Fruit fly (Drosophila melanogaster) whole organism, embryonic: ENCODE measurements around the gene Cyp12a4.

Source experiments
- Asciz ChIP-seq: fragments of 200-800 bp; sonication (Bioruptor generic); optimal IDR thresholded peaks from 2 replicates; lab custom pipeline; 2017; ENCODE audit warnings: missing biosample characterization, mild to moderate bottlenecking, missing genetic modification characterization, missing genetic modification reagents
- B-H1 ChIP-seq: fragments of 200-800 bp; sonication (Bioruptor generic); IDR thresholded peaks from 3 replicates; pipeline ENCODE4 v1.3.6; 2022; ENCODE audit warnings: missing biosample characterization, missing genetic modification characterization
- CG1024 ChIP-seq: fragments of 200-800 bp; sonication (Bioruptor generic); IDR thresholded peaks from 2 replicates; pipeline ENCODE4 v1.3.6; 2022; ENCODE audit warnings: missing biosample characterization, missing genetic modification characterization
- CG10462 ChIP-seq: fragments of 200-800 bp; sonication (Bioruptor generic); optimal IDR thresholded peaks from 2 replicates; lab custom pipeline; 2016; ENCODE audit warnings: missing biosample characterization, missing genetic modification characterization
- CG12299 ChIP-seq: fragments of 200-800 bp; sonication (Bioruptor generic); optimal IDR thresholded peaks from 2 replicates; lab custom pipeline; 2018; ENCODE audit warnings: missing biosample characterization, mild to moderate bottlenecking, missing genetic modification characterization
- CG15479 ChIP-seq: fragments of 200-800 bp; sonication (Bioruptor generic); optimal IDR thresholded peaks from 3 replicates; lab custom pipeline; 2019; ENCODE audit warnings: missing biosample characterization, mild to moderate bottlenecking, missing genetic modification characterization, moderate library complexity
- CG17328 ChIP-seq: fragments of 200-800 bp; sonication (Bioruptor generic); IDR thresholded peaks from 2 replicates; pipeline ENCODE4 v1.3.6; 2022; ENCODE audit warnings: missing biosample characterization, missing genetic modification characterization
- CG17361 ChIP-seq: fragments of 200-800 bp; sonication (Bioruptor generic); IDR thresholded peaks from 3 replicates; pipeline ENCODE4 v1.3.6; 2022; ENCODE audit warnings: missing biosample characterization, missing genetic modification characterization
- CG2199 ChIP-seq: fragments of 200-800 bp; sonication (Bioruptor generic); IDR thresholded peaks from 3 replicates; pipeline ENCODE4 v1.3.6; 2022; ENCODE audit warnings: missing biosample characterization, missing genetic modification characterization
- CG2875 ChIP-seq: fragments of 200-800 bp; sonication (Bioruptor generic); optimal IDR thresholded peaks from 2 replicates; lab custom pipeline; 2017; ENCODE audit warnings: missing biosample characterization, mild to moderate bottlenecking, missing genetic modification characterization, missing genetic modification reagents
- CG30020 ChIP-seq: fragments of 200-800 bp; optimal IDR thresholded peaks from 2 replicates; lab custom pipeline; 2019; ENCODE audit warnings: missing biosample characterization, mild to moderate bottlenecking, missing genetic modification characterization, moderate library complexity
- CG30403 ChIP-seq: fragments of 200-800 bp; sonication (Bioruptor generic); optimal IDR thresholded peaks from 3 replicates; lab custom pipeline; 2016; ENCODE audit warnings: missing biosample characterization, missing genetic modification characterization
- CG32767 ChIP-seq: fragments of 200-800 bp; sonication (Bioruptor generic); IDR thresholded peaks from 2 replicates; pipeline ENCODE4 v1.3.6; 2022; ENCODE audit warnings: missing biosample characterization, missing genetic modification characterization
- CG34376 ChIP-seq: fragments of 200-800 bp; sonication (Bioruptor generic); optimal IDR thresholded peaks from 2 replicates; lab custom pipeline; 2018; ENCODE audit warnings: missing biosample characterization, mild to moderate bottlenecking, missing genetic modification characterization
- CG34422 ChIP-seq: fragments of 200-800 bp; sonication (Bioruptor generic); IDR thresholded peaks from 3 replicates; pipeline ENCODE4 v1.3.6; 2022; ENCODE audit warnings: missing biosample characterization, missing genetic modification characterization
- CG4707 ChIP-seq: fragments of 200-800 bp; sonication (Bioruptor generic); optimal IDR thresholded peaks from 2 replicates; lab custom pipeline; 2018; ENCODE audit warnings: missing biosample characterization, mild to moderate bottlenecking, missing genetic modification characterization, moderate library complexity
- CG6813 ChIP-seq: fragments of 200-800 bp; sonication (Bioruptor generic); optimal IDR thresholded peaks from 2 replicates; lab custom pipeline; 2017; ENCODE audit warnings: missing biosample characterization, missing genetic modification characterization, mild to moderate bottlenecking, moderate library complexity, missing genetic modification reagents
- CG8478 ChIP-seq: fragments of >200 bp; optimal IDR thresholded peaks from 2 replicates; lab custom pipeline; 2018
- CG8924 ChIP-seq: fragments of 200-800 bp; optimal IDR thresholded peaks from 3 replicates; lab custom pipeline; 2019; ENCODE audit warnings: missing biosample characterization, mild to moderate bottlenecking, missing genetic modification characterization, moderate library complexity
- CHES-1-like ChIP-seq: fragments of 200-800 bp; sonication (Bioruptor generic); optimal IDR thresholded peaks from 2 replicates; lab custom pipeline; 2016; ENCODE audit warnings: missing biosample characterization, missing genetic modification characterization
- CoRest ChIP-seq: fragments of 200-800 bp; sonication (Bioruptor generic); optimal IDR thresholded peaks from 3 replicates; lab custom pipeline; 2018; ENCODE audit warnings: missing biosample characterization, mild to moderate bottlenecking, missing genetic modification characterization, moderate library complexity
- HLH4C ChIP-seq: fragments of 200-800 bp; sonication (Bioruptor generic); IDR thresholded peaks from 3 replicates; pipeline ENCODE4 v1.3.6; 2022; ENCODE audit warnings: missing biosample characterization, missing genetic modification characterization; ENCODE audit not compliant: partially characterized antibody
- MESR4 ChIP-seq: fragments of 200-800 bp; sonication (Bioruptor generic); optimal IDR thresholded peaks from 2 replicates; lab custom pipeline; 2018; ENCODE audit warnings: missing biosample characterization, mild to moderate bottlenecking, missing genetic modification characterization, moderate library complexity
- Meics ChIP-seq: fragments of 200-800 bp; sonication (Bioruptor generic); optimal IDR thresholded peaks from 2 replicates; lab custom pipeline; 2017; ENCODE audit warnings: missing biosample characterization, mild to moderate bottlenecking, missing genetic modification characterization
- Neu2 ChIP-seq: fragments of 200-800 bp; sonication (Bioruptor generic); optimal IDR thresholded peaks from 3 replicates; lab custom pipeline; 2016; ENCODE audit warnings: missing biosample characterization, missing genetic modification characterization, borderline replicate concordance
- Nf-YC ChIP-seq: fragments of 200-800 bp; optimal IDR thresholded peaks from 3 replicates; lab custom pipeline; 2019; ENCODE audit warnings: missing biosample characterization, mild to moderate bottlenecking, missing genetic modification characterization, moderate library complexity
- Oli ChIP-seq: fragments of 200-800 bp; sonication (Bioruptor generic); optimal IDR thresholded peaks from 2 replicates; lab custom pipeline; 2018; ENCODE audit warnings: missing biosample characterization, mild to moderate bottlenecking, missing genetic modification characterization, moderate library complexity
- Sin3A ChIP-seq: fragments of >200 bp; optimal IDR thresholded peaks from 2 replicates; lab custom pipeline; 2018
- Sry-β ChIP-seq: fragments of 200-800 bp; sonication (Bioruptor generic); optimal IDR thresholded peaks from 2 replicates; lab custom pipeline; 2018; ENCODE audit warnings: missing biosample characterization, mild to moderate bottlenecking, missing genetic modification characterization, moderate library complexity
- Ssrp ChIP-seq: fragments of 200-800 bp; sonication (Bioruptor generic); optimal IDR thresholded peaks from 2 replicates; lab custom pipeline; 2018; ENCODE audit warnings: missing biosample characterization, mild to moderate bottlenecking, missing genetic modification characterization, moderate library complexity
- ap ChIP-seq: fragments of 200-800 bp; sonication (Bioruptor generic); IDR thresholded peaks from 2 replicates; pipeline ENCODE4 v1.3.6; 2022; ENCODE audit warnings: missing biosample characterization, missing genetic modification characterization
- ase ChIP-seq: fragments of 200-800 bp; sonication (Bioruptor generic); IDR thresholded peaks from 3 replicates; pipeline ENCODE4 v1.3.6; 2022; ENCODE audit warnings: missing biosample characterization, missing genetic modification characterization
- bsh ChIP-seq, 2 experiments: fragments of 200-800 bp; sonication (Bioruptor generic); optimal IDR thresholded peaks; 2 replicates each; lab custom pipeline; 2017 to 2018; ENCODE audit warnings: mild to moderate bottlenecking in 2 of 2, missing biosample characterization in 2 of 2, missing genetic modification characterization in 2 of 2, moderate library complexity in 1 of 2
- cato ChIP-seq: fragments of 200-800 bp; sonication (Bioruptor generic); optimal IDR thresholded peaks from 2 replicates; lab custom pipeline; 2016; ENCODE audit warnings: missing biosample characterization, missing genetic modification characterization, borderline replicate concordance
- croc ChIP-seq: fragments of 200-800 bp; sonication (Bioruptor generic); conservative IDR thresholded peaks from 3 replicates; pipeline ENCODE4 v1.3.6; 2022; ENCODE audit warnings: missing biosample characterization, missing genetic modification characterization
- danr ChIP-seq: fragments of 200-800 bp; sonication (Bioruptor generic); IDR thresholded peaks from 2 replicates; pipeline ENCODE4 v1.3.6; 2022; ENCODE audit warnings: missing biosample characterization, missing genetic modification characterization
- dimm ChIP-seq: fragments of 200-800 bp; sonication (Bioruptor generic); IDR thresholded peaks from 2 replicates; pipeline ENCODE4 v1.3.6; 2022; ENCODE audit warnings: missing biosample characterization, missing genetic modification characterization
- fd64A ChIP-seq: fragments of 200-800 bp; sonication (Bioruptor generic); optimal IDR thresholded peaks from 3 replicates; lab custom pipeline; 2018; ENCODE audit warnings: missing biosample characterization, mild to moderate bottlenecking, missing genetic modification characterization
- ftz-f1 ChIP-seq: fragments of 200-800 bp; sonication (Bioruptor generic); optimal IDR thresholded peaks from 2 replicates; lab custom pipeline; 2016; ENCODE audit warnings: missing biosample characterization, missing genetic modification characterization
- onecut ChIP-seq: fragments of 200-800 bp; sonication (Bioruptor generic); IDR thresholded peaks from 2 replicates; pipeline ENCODE4 v1.3.6; 2022; ENCODE audit warnings: missing biosample characterization, missing genetic modification characterization
- pfk ChIP-seq: fragments of 200-800 bp; sonication (Bioruptor generic); optimal IDR thresholded peaks from 2 replicates; lab custom pipeline; 2018; ENCODE audit warnings: missing biosample characterization, mild to moderate bottlenecking, missing genetic modification characterization, moderate library complexity
- pho ChIP-seq: fragments of 200-800 bp; sonication (Bioruptor generic); optimal IDR thresholded peaks from 2 replicates; lab custom pipeline; 2016; ENCODE audit warnings: missing biosample characterization, missing genetic modification characterization
- ranshi ChIP-seq: fragments of 200-800 bp; sonication (Bioruptor generic); IDR thresholded peaks from 2 replicates; pipeline ENCODE4 v1.3.6; 2022; ENCODE audit warnings: missing biosample characterization, missing genetic modification characterization
- schlank ChIP-seq: fragments of 200-800 bp; sonication (Bioruptor generic); optimal IDR thresholded peaks from 2 replicates; lab custom pipeline; 2018; ENCODE audit warnings: missing biosample characterization, mild to moderate bottlenecking, missing genetic modification characterization
- sisA ChIP-seq: fragments of 200-800 bp; sonication (Bioruptor generic); IDR thresholded peaks from 2 replicates; pipeline ENCODE4 v1.3.6; 2022; ENCODE audit warnings: missing biosample characterization, missing genetic modification characterization
- slp2 ChIP-seq: fragments of 200-800 bp; sonication (Bioruptor generic); optimal IDR thresholded peaks from 2 replicates; lab custom pipeline; 2016; ENCODE audit warnings: missing biosample characterization, missing genetic modification characterization
- sug ChIP-seq: fragments of 200-800 bp; optimal IDR thresholded peaks from 2 replicates; lab custom pipeline; 2019; ENCODE audit warnings: missing biosample characterization, mild to moderate bottlenecking, missing genetic modification characterization, moderate library complexity
- vfl ChIP-seq: fragments of 200-800 bp; sonication (Bioruptor generic); optimal IDR thresholded peaks from 2 replicates; lab custom pipeline; 2016; ENCODE audit warnings: missing biosample characterization, missing genetic modification characterization
- zen2 ChIP-seq: fragments of 200-800 bp; sonication (Bioruptor generic); IDR thresholded peaks from 3 replicates; pipeline ENCODE4 v1.3.6; 2022; ENCODE audit warnings: missing biosample characterization, missing genetic modification characterization; ENCODE audit not compliant: partially characterized antibody

Cyp12a4 gene

dm6 chr3R:19096299-19097048 lies 38.5 kb upstream of the Cyp12a4 start, which contains the start of gene CG6040 (continued):
- no peak for TF ChIP-seq vfl (GFP tag; lab: Kevin White, UChicago)
- TF ChIP-seq CG15479: no peak
- TF ChIP-seq CG6813 (GFP tag; lab: Kevin White, UChicago): no peak
- TF ChIP-seq croc (GFP tag; lab: Robert Waterston, UW): no peak
- no peak for TF ChIP-seq Asciz (GFP tag; lab: Kevin White, UChicago)
- no peak for TF ChIP-seq ase (GFP tag; lab: Robert Waterston, UW)
- TF ChIP-seq ftz-f1 (GFP tag; lab: Kevin White, UChicago): peak; percentile 15
- 0 out of 2 replicates have a peak, but pooled peaks have one; percentile 6 for TF ChIP-seq onecut (GFP tag; lab: Robert Waterston, UW)
- peak; percentile 64 for TF ChIP-seq pho (GFP tag; lab: Kevin White, UChicago)
- peak; percentile 86 for TF ChIP-seq CG8478 (lab: Kevin White, UChicago)
- no peak for TF ChIP-seq CG8924 (tag; lab: Kevin White, UChicago)
- TF ChIP-seq Neu2: peak; percentile 91
- TF ChIP-seq CG30403 (GFP tag; lab: Kevin White, UChicago): peak; percentile 42
- peak; percentile 50; the same call in 2 of the 3 replicates for TF ChIP-seq HLH4C (GFP tag; lab: Robert Waterston, UW)
- no peak for TF ChIP-seq CG1024 (GFP tag; lab: Robert Waterston, UW)
- no peak for TF ChIP-seq pfk (GFP tag; lab: Kevin White, UChicago)
- peak; percentile 52 for TF ChIP-seq ranshi
- peak; percentile 62 for TF ChIP-seq sug (tag; lab: Kevin White, UChicago)
- no peak for TF ChIP-seq dimm
- no peak for TF ChIP-seq CG2875 (GFP tag; lab: Kevin White, UChicago)
- TF ChIP-seq Oli (tag; lab: Kevin White, UChicago): no peak
- TF ChIP-seq CG34422 (GFP tag; lab: Robert Waterston, UW): 0 out of 3 replicates have a peak, but pooled peaks have one; percentile 27
- peak; percentile 45; the same call in 2 of the 3 replicates for TF ChIP-seq CG17361 (GFP tag; lab: Robert Waterston, UW)
- TF ChIP-seq Sin3A (lab: Kevin White, UChicago): peak; percentile 82
- peak; percentile 21 for TF ChIP-seq cato
- peak; percentile 67 for TF ChIP-seq CoRest (tag; lab: Kevin White, UChicago)
- TF ChIP-seq CG2199 (GFP tag; lab: Robert Waterston, UW): 0 out of 3 replicates have a peak, but pooled peaks have one; percentile 63
- peak in 1 of 2 experiments; percentile 16 for TF ChIP-seq bsh (GFP tag; optimal IDR thresholded peaks at IDR 0.05; lab: Kevin White, UChicago)
- no peak for TF ChIP-seq fd64A (GFP tag; lab: Kevin White, UChicago)
- TF ChIP-seq CG10462 (GFP tag; lab: Kevin White, UChicago): peak; percentile 31
- TF ChIP-seq danr: peak; percentile 8; the same call in 1 of the 2 replicates
- TF ChIP-seq slp2: peak; percentile 21
- no peak for TF ChIP-seq sisA (GFP tag; lab: Robert Waterston, UW)
- TF ChIP-seq CG32767 (GFP tag; lab: Robert Waterston, UW): no peak
- peak; percentile 24 for TF ChIP-seq Nf-YC (tag; lab: Kevin White, UChicago)
- peak; percentile 34; the same call in 1 of the 2 replicates for TF ChIP-seq CG17328 (GFP tag; lab: Robert Waterston, UW)
- TF ChIP-seq CG4707: no peak
- no peak for TF ChIP-seq ap (GFP tag; lab: Robert Waterston, UW)
- TF ChIP-seq MESR4: no peak
- peak; percentile 12 for TF ChIP-seq CG30020 (tag; lab: Kevin White, UChicago)
- TF ChIP-seq B-H1 (GFP tag; lab: Robert Waterston, UW): no peak
- TF ChIP-seq zen2 (GFP tag; lab: Robert Waterston, UW): peak; percentile 60; the same call in 1 of the 3 replicates
- no peak for TF ChIP-seq CG12299 (tag; lab: Kevin White, UChicago)
- no peak for TF ChIP-seq CG34376 (GFP tag; lab: Kevin White, UChicago)
- peak; percentile 12 for TF ChIP-seq Sry-β (GFP tag; lab: Kevin White, UChicago)
- peak; percentile 39 for TF ChIP-seq Ssrp (tag; lab: Kevin White, UChicago)
- TF ChIP-seq schlank (tag; lab: Kevin White, UChicago): no peak
- TF ChIP-seq CHES-1-like: peak; percentile 49
- TF ChIP-seq Meics (GFP tag; lab: Kevin White, UChicago): peak; percentile 34
